Fruit fly (Drosophila melanogaster) whole organism, prepupa: ENCODE results near the gene CG4074.

ENCODE experiments used
- Blimp-1 ChIP-seq: fragments of 200-800 bp; sonication (Bioruptor generic); optimal IDR thresholded peaks from 3 replicates; lab custom pipeline; 2017; ENCODE audit warnings: missing biosample characterization, missing genetic modification characterization, mild to moderate bottlenecking, moderate library complexity, missing genetic modification reagents
- CG10631 ChIP-seq: fragments of 200-800 bp; sonication (Bioruptor generic); optimal IDR thresholded peaks from 2 replicates; lab custom pipeline; 2016; ENCODE audit warnings: missing biosample characterization, missing genetic modification characterization
- CG10669 ChIP-seq: fragments of 200-800 bp; sonication (Bioruptor generic); optimal IDR thresholded peaks from 3 replicates; lab custom pipeline; 2018; ENCODE audit warnings: missing biosample characterization, mild to moderate bottlenecking, missing genetic modification characterization, moderate library complexity
- CG11294 ChIP-seq: fragments of 200-800 bp; sonication (Bioruptor generic); IDR thresholded peaks from 2 replicates; pipeline ENCODE4 v1.3.6; 2022; ENCODE audit warnings: missing biosample characterization, missing genetic modification characterization
- CG11762 ChIP-seq: fragments of 200-800 bp; sonication (Bioruptor generic); optimal IDR thresholded peaks from 3 replicates; lab custom pipeline; 2016; ENCODE audit warnings: missing biosample characterization, missing genetic modification characterization; ENCODE audit not compliant: insufficient read depth
- CG1621 ChIP-seq: fragments of 200-800 bp; sonication (Bioruptor generic); optimal IDR thresholded peaks from 3 replicates; lab custom pipeline; 2018; ENCODE audit warnings: missing biosample characterization, mild to moderate bottlenecking, missing genetic modification characterization
- CG16779 ChIP-seq: fragments of 200-800 bp; sonication (Bioruptor generic); optimal IDR thresholded peaks from 3 replicates; lab custom pipeline; 2017; ENCODE audit warnings: missing biosample characterization, mild to moderate bottlenecking, missing genetic modification characterization
- CG31627 ChIP-seq: fragments of 200-800 bp; sonication (Bioruptor generic); optimal IDR thresholded peaks from 3 replicates; lab custom pipeline; 2016; ENCODE audit warnings: missing biosample characterization, missing genetic modification characterization
- CG34406 ChIP-seq: fragments of 200-800 bp; sonication (Bioruptor generic); optimal IDR thresholded peaks from 3 replicates; lab custom pipeline; 2016; ENCODE audit warnings: missing biosample characterization, missing genetic modification characterization
- CG3919 ChIP-seq: fragments of 200-800 bp; sonication (Bioruptor generic); optimal IDR thresholded peaks from 3 replicates; lab custom pipeline; 2016; ENCODE audit warnings: missing biosample characterization, missing genetic modification characterization
- CG4318 ChIP-seq: fragments of 200-800 bp; sonication (Bioruptor generic); optimal IDR thresholded peaks from 3 replicates; lab custom pipeline; 2017; ENCODE audit warnings: missing biosample characterization, mild to moderate bottlenecking, missing genetic modification characterization
- CG6276 ChIP-seq: fragments of 200-800 bp; sonication (Bioruptor generic); optimal IDR thresholded peaks from 2 replicates; lab custom pipeline; 2017; ENCODE audit warnings: missing biosample characterization, mild to moderate bottlenecking, missing genetic modification characterization
- CG6792 ChIP-seq: fragments of 200-800 bp; sonication (Bioruptor generic); optimal IDR thresholded peaks from 3 replicates; lab custom pipeline; 2016; ENCODE audit warnings: missing biosample characterization, missing genetic modification characterization
- CG7368 ChIP-seq: fragments of 200-800 bp; sonication (Bioruptor generic); optimal IDR thresholded peaks from 3 replicates; lab custom pipeline; 2016; ENCODE audit warnings: missing biosample characterization, missing genetic modification characterization
- CG8119 ChIP-seq: fragments of 200-800 bp; sonication (Bioruptor generic); IDR thresholded peaks from 3 replicates; pipeline ENCODE4 v1.3.6; 2022; ENCODE audit warnings: missing biosample characterization, missing genetic modification characterization
- CG8632 ChIP-seq: fragments of 200-800 bp; sonication (Bioruptor generic); optimal IDR thresholded peaks from 3 replicates; lab custom pipeline; 2016; ENCODE audit warnings: missing biosample characterization, missing genetic modification characterization
- Eip75B ChIP-seq: fragments of 200-800 bp; sonication (Bioruptor generic); optimal IDR thresholded peaks from 3 replicates; lab custom pipeline; 2016; ENCODE audit warnings: missing biosample characterization, missing genetic modification characterization
- Eip78C ChIP-seq: fragments of 200-800 bp; sonication (Bioruptor generic); peaks from one replicate; lab custom pipeline; 2016; ENCODE audit warnings: missing biosample characterization, missing genetic modification characterization
- Ets96B ChIP-seq: fragments of 200-800 bp; optimal IDR thresholded peaks from 2 replicates; lab custom pipeline; 2019; ENCODE audit warnings: missing biosample characterization, mild to moderate bottlenecking, missing genetic modification characterization, moderate library complexity
- Gug ChIP-seq: fragments of 200-800 bp; sonication (Bioruptor generic); IDR thresholded peaks from 2 replicates; pipeline ENCODE4 v1.3.6; 2022; ENCODE audit warnings: missing biosample characterization, missing genetic modification characterization
- Hr38 ChIP-seq: sonication (Bioruptor generic); optimal IDR thresholded peaks from 2 replicates; lab custom pipeline; 2016; ENCODE audit warnings: missing biosample characterization, missing genetic modification characterization
- Hr39 ChIP-seq: fragments of 200-800 bp; sonication (Bioruptor generic); optimal IDR thresholded peaks from 2 replicates; lab custom pipeline; 2016; ENCODE audit warnings: missing biosample characterization, missing genetic modification characterization
- Hr4 ChIP-seq: fragments of 200-800 bp; sonication (Bioruptor generic); optimal IDR thresholded peaks from 3 replicates; lab custom pipeline; 2016; ENCODE audit warnings: missing biosample characterization, missing genetic modification characterization
- Lpt ChIP-seq: fragments of 200-800 bp; sonication (Bioruptor generic); optimal IDR thresholded peaks from 3 replicates; lab custom pipeline; 2016; ENCODE audit warnings: missing biosample characterization, missing genetic modification characterization
- OdsH ChIP-seq: fragments of 200-800 bp; sonication (Bioruptor generic); optimal IDR thresholded peaks from 3 replicates; lab custom pipeline; 2016; ENCODE audit warnings: missing biosample characterization, missing genetic modification characterization
- Smox ChIP-seq: fragments of 200-800 bp; sonication (Bioruptor generic); optimal IDR thresholded peaks from 3 replicates; lab custom pipeline; 2016; ENCODE audit warnings: missing biosample characterization, missing genetic modification characterization
- Sox102F ChIP-seq: fragments of 200-800 bp; sonication (Bioruptor generic); optimal IDR thresholded peaks from 2 replicates; lab custom pipeline; 2016; ENCODE audit warnings: missing biosample characterization, mild to moderate bottlenecking, missing genetic modification characterization
- Sox14 ChIP-seq: fragments of 200-800 bp; sonication (Bioruptor generic); optimal IDR thresholded peaks from 3 replicates; lab custom pipeline; 2016; ENCODE audit warnings: missing biosample characterization, missing genetic modification characterization
- achi ChIP-seq: fragments of 200-800 bp; sonication (Bioruptor generic); optimal IDR thresholded peaks from 3 replicates; lab custom pipeline; 2016; ENCODE audit warnings: missing biosample characterization, missing genetic modification characterization
- acj6 ChIP-seq: fragments of 200-800 bp; sonication (Bioruptor generic); optimal IDR thresholded peaks from 3 replicates; lab custom pipeline; 2016; ENCODE audit warnings: missing biosample characterization, missing genetic modification characterization
- cyc ChIP-seq: fragments of 200-800 bp; sonication (Bioruptor generic); optimal IDR thresholded peaks from 3 replicates; lab custom pipeline; 2016; ENCODE audit warnings: missing biosample characterization, missing genetic modification characterization
- dac ChIP-seq: fragments of 200-800 bp; sonication (Bioruptor generic); optimal IDR thresholded peaks from 2 replicates; lab custom pipeline; 2017; ENCODE audit warnings: missing biosample characterization, mild to moderate bottlenecking, missing genetic modification characterization
- eg ChIP-seq: fragments of 200-800 bp; sonication (Bioruptor generic); IDR thresholded peaks from 3 replicates; pipeline ENCODE4 v1.3.6; 2022; ENCODE audit warnings: missing biosample characterization, missing genetic modification characterization
- esn ChIP-seq: fragments of 200-800 bp; sonication (Bioruptor generic); optimal IDR thresholded peaks from 2 replicates; lab custom pipeline; 2016; ENCODE audit warnings: missing biosample characterization, mild to moderate bottlenecking, missing genetic modification characterization, moderate library complexity
- fd59A ChIP-seq: fragments of 200-800 bp; sonication (Bioruptor generic); optimal IDR thresholded peaks from 2 replicates; lab custom pipeline; 2017; ENCODE audit warnings: missing biosample characterization, mild to moderate bottlenecking, missing genetic modification characterization, missing genetic modification reagents
- lz ChIP-seq: fragments of 200-800 bp; sonication (Bioruptor generic); optimal IDR thresholded peaks from 3 replicates; lab custom pipeline; 2016; ENCODE audit warnings: missing biosample characterization, missing genetic modification characterization
- net ChIP-seq: fragments of 200-800 bp; sonication (Bioruptor generic); optimal IDR thresholded peaks from 3 replicates; lab custom pipeline; 2016; ENCODE audit warnings: missing biosample characterization, missing genetic modification characterization
- pdm3 ChIP-seq: fragments of 200-800 bp; sonication (Bioruptor generic); optimal IDR thresholded peaks from 3 replicates; lab custom pipeline; 2016; ENCODE audit warnings: missing biosample characterization, missing genetic modification characterization
- salr ChIP-seq, 2 experiments: fragments of 200-800 bp; sonication (Bioruptor generic); optimal IDR thresholded peaks; 3 replicates each; lab custom pipeline; 2016 to 2018; ENCODE audit warnings: missing biosample characterization in 2 of 2, missing genetic modification characterization in 2 of 2, mild to moderate bottlenecking in 1 of 2
- spab ChIP-seq: fragments of 200-800 bp; sonication (Bioruptor generic); optimal IDR thresholded peaks from 2 replicates; lab custom pipeline; 2017; ENCODE audit warnings: missing biosample characterization, mild to moderate bottlenecking, missing genetic modification characterization, missing genetic modification reagents
- ss ChIP-seq, 2 experiments: fragments of 200-800 bp; sonication (Bioruptor generic); optimal IDR thresholded peaks; 2 replicates in 1 of 2; 3 replicates in 1 of 2; lab custom pipeline; 2017 to 2018; ENCODE audit warnings: mild to moderate bottlenecking in 2 of 2, missing biosample characterization in 2 of 2, missing genetic modification characterization in 2 of 2, moderate library complexity in 1 of 2

Gene CG4074

dm6 chr3L:20755585-20755984, 13.7 kb downstream of the CG4074 start, which contains the start of gene CG33912:
Gene CG33912, minus strand, starts transcription at chr3L:20755685.
- TF ChIP-seq CG3919 (GFP tag; lab: Kevin White, UChicago) = no peak
- no peak for TF ChIP-seq spab (GFP tag; lab: Kevin White, UChicago)
- no peak for TF ChIP-seq Smox (GFP tag; lab: Kevin White, UChicago)
- no peak for TF ChIP-seq eg
- no peak for TF ChIP-seq Gug (GFP tag; lab: Robert Waterston, UW)
- TF ChIP-seq CG6276 (GFP tag; lab: Kevin White, UChicago) = no peak
- no peak for TF ChIP-seq CG1621 (tag; lab: Kevin White, UChicago)
- no peak for TF ChIP-seq CG16779
- TF ChIP-seq Hr38 (GFP tag; lab: Kevin White, UChicago) = no peak
- no peak for TF ChIP-seq Lpt (GFP tag; lab: Kevin White, UChicago)
- no peak for TF ChIP-seq fd59A (GFP tag; lab: Kevin White, UChicago)
- TF ChIP-seq Ets96B (tag; lab: Kevin White, UChicago) = no peak
- TF ChIP-seq OdsH (GFP tag; lab: Kevin White, UChicago) = no peak
- no peak for TF ChIP-seq Eip78C (GFP tag; lab: Kevin White, UChicago)
- TF ChIP-seq esn (GFP tag; lab: Kevin White, UChicago) = no peak
- no peak for TF ChIP-seq lz
- TF ChIP-seq, all 60 proteins: peak for 0

- TF ChIP-seq achi (GFP tag; lab: Kevin White, UChicago) = no peak
- no peak for TF ChIP-seq Eip75B (GFP tag; lab: Kevin White, UChicago)
- TF ChIP-seq CG7368 = no peak
- no peak for TF ChIP-seq net (GFP tag; lab: Kevin White, UChicago)
- TF ChIP-seq pdm3 = no peak
- TF ChIP-seq Gug (GFP tag; lab: Robert Waterston, UW) = no peak
- TF ChIP-seq cyc = no peak
- TF ChIP-seq ss (GFP tag; optimal IDR thresholded peaks at IDR 0.05; lab: Kevin White, UChicago) = no peak
- no peak for TF ChIP-seq CG10631 (GFP tag; lab: Kevin White, UChicago)
- TF ChIP-seq salr (GFP tag; optimal IDR thresholded peaks at IDR 0.05; lab: Kevin White, UChicago) = no peak
- TF ChIP-seq Sox14 = no peak
Measured at dm6 chr3L:20752964-20753363, 16.3 kb downstream of the CG4074 start.

dm6 chr3L:20750391-20750790, 18.9 kb downstream of the CG4074 start:
- TF ChIP-seq Blimp-1 (GFP tag; lab: Kevin White, UChicago) (no peak), CG34406 (GFP tag; lab: Kevin White, UChicago) (no peak)

- peak; percentile 58 for TF ChIP-seq Eip78C (GFP tag; lab: Kevin White, UChicago)
- no peak for TF ChIP-seq lz
- no peak for TF ChIP-seq Blimp-1 (GFP tag; lab: Kevin White, UChicago)
- no peak for TF ChIP-seq Sox14
Measured at dm6 chr3L:20748577-20748976, 20.7 kb downstream of the CG4074 start.

dm6 chr3L:20747299-20747925, 21.9 kb downstream of the CG4074 start:
- TF ChIP-seq CG11294 (GFP tag; lab: Robert Waterston, UW) = no peak
- peak; percentile 24 for TF ChIP-seq CG11762 (GFP tag; lab: Kevin White, UChicago)
- TF ChIP-seq CG8119 (GFP tag; lab: Robert Waterston, UW) = peak; percentile 44; the same call in 1 of the 3 replicates
- TF ChIP-seq Hr39 (GFP tag; lab: Kevin White, UChicago) = peak; percentile 36
- no peak for TF ChIP-seq salr (GFP tag; optimal IDR thresholded peaks at IDR 0.05; lab: Kevin White, UChicago)
- TF ChIP-seq CG10669 (GFP tag; lab: Kevin White, UChicago) = peak; percentile 3
- no peak for TF ChIP-seq CG16779
- peak; percentile 26 for TF ChIP-seq CG8632
- no peak for TF ChIP-seq CG4318 (GFP tag; lab: Kevin White, UChicago)
- TF ChIP-seq cyc = peak; percentile 28
- TF ChIP-seq dac (GFP tag; lab: Kevin White, UChicago) = no peak
- TF ChIP-seq Smox (GFP tag; lab: Kevin White, UChicago) = peak; percentile 33
- TF ChIP-seq net (GFP tag; lab: Kevin White, UChicago) = peak; percentile 10
- peak; percentile 38 for TF ChIP-seq Hr4 (GFP tag; lab: Kevin White, UChicago)
- peak; percentile 60 for TF ChIP-seq esn (GFP tag; lab: Kevin White, UChicago)
- peak; percentile 47 for TF ChIP-seq CG31627 (GFP tag; lab: Kevin White, UChicago)
- peak; percentile 59 for TF ChIP-seq Sox102F (GFP tag; lab: Kevin White, UChicago)
- TF ChIP-seq CG1621 (tag; lab: Kevin White, UChicago) = no peak
- TF ChIP-seq CG6792 (GFP tag; lab: Kevin White, UChicago) = peak; percentile 41
- TF ChIP-seq lz = peak; percentile 57
- peak; percentile 26 for TF ChIP-seq acj6 (GFP tag; lab: Kevin White, UChicago)
- peak; percentile 3 for TF ChIP-seq OdsH (GFP tag; lab: Kevin White, UChicago)
- no peak for TF ChIP-seq CG7368
- TF ChIP-seq CG6276 (GFP tag; lab: Kevin White, UChicago) = peak; percentile 13
- TF ChIP-seq CG3919 (GFP tag; lab: Kevin White, UChicago) = peak; percentile 28
- peak; percentile 13 for TF ChIP-seq CG10631 (GFP tag; lab: Kevin White, UChicago)
